Fruit fly (Drosophila melanogaster): ENCODE measurements around the gene Teh3.
A peak's percentile ranks its signal among the peaks of the same experiment; 100 is the strongest.

Teh3 gene

DNA sequence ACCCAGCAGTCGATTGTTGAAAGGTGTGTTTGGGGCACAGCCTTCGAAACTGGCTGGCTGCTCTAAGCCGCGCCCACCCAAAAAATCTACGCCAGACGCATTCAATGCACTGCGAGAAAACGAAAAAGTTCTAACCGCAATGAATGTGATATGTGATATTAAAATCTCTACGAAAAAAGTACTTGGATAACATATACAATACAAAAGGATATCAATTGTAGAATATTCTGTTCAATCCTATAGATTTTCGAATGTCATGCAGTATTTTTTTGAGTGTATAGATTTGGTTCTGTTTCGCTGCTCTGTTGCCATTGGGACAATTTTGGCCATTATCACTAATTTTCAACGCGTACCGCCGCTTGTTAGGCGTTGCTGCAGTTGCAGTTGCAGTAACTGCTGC lies 25.3 kb upstream of the Teh3 start (continued):
- TF ChIP-seq CG15696 (tag; optimal IDR thresholded peaks at IDR 0.05), result peak; percentile 20
- no peak for TF ChIP-seq gsb-n (tag; optimal IDR thresholded peaks at IDR 0.05)
- no peak for TF ChIP-seq TFAM (GFP tag; optimal IDR thresholded peaks at IDR 0.05)
- TF ChIP-seq sr (GFP tag; IDR thresholded peaks at IDR 0.05), result no peak
- TF ChIP-seq CG17361 (GFP tag; IDR thresholded peaks at IDR 0.05), result no peak
- no peak for TF ChIP-seq CG1603 (tag; optimal IDR thresholded peaks at IDR 0.05)
- TF ChIP-seq onecut (GFP tag; IDR thresholded peaks at IDR 0.05), result no peak
- TF ChIP-seq dmrt99B (tag; optimal IDR thresholded peaks at IDR 0.05), result peak; percentile 48
- TF ChIP-seq hb (GFP tag; IDR thresholded peaks at IDR 0.05; ENCODE audit: partially characterized antibody), result no peak
- TF ChIP-seq CG7786 (GFP tag; optimal IDR thresholded peaks at IDR 0.05), result no peak
- no peak for TF ChIP-seq pnt (GFP tag; optimal IDR thresholded peaks at IDR 0.05)
- TF ChIP-seq sima (GFP tag; optimal IDR thresholded peaks at IDR 0.05), result no peak
- no peak for TF ChIP-seq repo (GFP tag; optimal IDR thresholded peaks at IDR 0.05)
- TF ChIP-seq CG14050 (GFP tag; IDR thresholded peaks at IDR 0.05), result no peak
- no peak for TF ChIP-seq fd3F (GFP tag; optimal IDR thresholded peaks at IDR 0.05)
- TF ChIP-seq row (GFP tag; IDR thresholded peaks at IDR 0.05), result no peak
- no peak for TF ChIP-seq bigmax (GFP tag; optimal IDR thresholded peaks at IDR 0.05)
- TF ChIP-seq tin (GFP tag; optimal IDR thresholded peaks at IDR 0.05), result no peak
- TF ChIP-seq CG12391 (tag; optimal IDR thresholded peaks at IDR 0.05), result no peak
- TF ChIP-seq cato (GFP tag; optimal IDR thresholded peaks at IDR 0.05; ENCODE audit: borderline replicate concordance), result no peak
- TF ChIP-seq zen2 (GFP tag; IDR thresholded peaks at IDR 0.05; ENCODE audit: partially characterized antibody), result no peak
- no peak for TF ChIP-seq ssp (GFP tag; IDR thresholded peaks at IDR 0.05)
- TF ChIP-seq Blimp-1 (GFP tag; optimal IDR thresholded peaks at IDR 0.05), result peak; percentile 58
- peak; percentile 58 for TF ChIP-seq ara (GFP tag; IDR thresholded peaks at IDR 0.05)
- TF ChIP-seq CG11085 (GFP tag; IDR thresholded peaks at IDR 0.05), result no peak
- TF ChIP-seq pzg (GFP tag; optimal IDR thresholded peaks at IDR 0.05), result no peak
- TF ChIP-seq Sin3A (optimal IDR thresholded peaks at IDR 0.05), result no peak
- no peak for TF ChIP-seq psq (GFP tag; optimal IDR thresholded peaks at IDR 0.05)
- TF ChIP-seq sens (GFP tag), result peak; percentile 82
- no peak for TF ChIP-seq CG1529 (GFP tag; optimal IDR thresholded peaks at IDR 0.05)
- no peak for TF ChIP-seq pan (optimal IDR thresholded peaks at IDR 0.05)
- no peak for TF ChIP-seq pan (GFP tag; optimal IDR thresholded peaks at IDR 0.05 in 1 of 2, IDR thresholded peaks at IDR 0.05 in 1 of 2)
- TF ChIP-seq amos (GFP tag; IDR thresholded peaks at IDR 0.05; ENCODE audit: partially characterized antibody), result no peak
- 0 out of 3 replicates have a peak, but pooled peaks have one; percentile 36 for TF ChIP-seq croc (GFP tag; conservative IDR thresholded peaks at IDR 0.05)
- TF ChIP-seq Gug (GFP tag; IDR thresholded peaks at IDR 0.05), result no peak
- no peak for TF ChIP-seq NC2β (GFP tag; optimal IDR thresholded peaks at IDR 0.05)
- peak; percentile 35 for TF ChIP-seq tap (tag; optimal IDR thresholded peaks at IDR 0.05)
- TF ChIP-seq CG3281 (GFP tag; optimal IDR thresholded peaks at IDR 0.05), result no peak
- TF ChIP-seq gcm2 (GFP tag; optimal IDR thresholded peaks at IDR 0.05), result no peak
- TF ChIP-seq lab (GFP tag; optimal IDR thresholded peaks at IDR 0.05), result no peak
- TF ChIP-seq Hr51 (GFP tag; optimal IDR thresholded peaks at IDR 0.05), result no peak
- no peak for TF ChIP-seq fd102C (GFP tag; optimal IDR thresholded peaks at IDR 0.05)
- TF ChIP-seq CG4328 (GFP tag; optimal IDR thresholded peaks at IDR 0.05), result no peak
- no peak for TF ChIP-seq CG7987 (GFP tag; optimal IDR thresholded peaks at IDR 0.05)
- no peak for TF ChIP-seq ken (GFP tag; IDR thresholded peaks at IDR 0.05)
- no peak for TF ChIP-seq Optix (GFP tag; IDR thresholded peaks at IDR 0.05)
- TF ChIP-seq eyg (GFP tag; optimal IDR thresholded peaks at IDR 0.05), result no peak
- TF ChIP-seq CG4404 (GFP tag; IDR thresholded peaks at IDR 0.05), result 0 out of 2 replicates have a peak, but pooled peaks have one; percentile 18
- TF ChIP-seq Xrp1 (GFP tag; IDR thresholded peaks at IDR 0.05), result no peak; the same call in 1 of the 2 replicates
- TF ChIP-seq Jarid2 (GFP tag; optimal IDR thresholded peaks at IDR 0.05), result no peak
- no peak for TF ChIP-seq prd (optimal IDR thresholded peaks at IDR 0.05)
- TF ChIP-seq prd (GFP tag; IDR thresholded peaks at IDR 0.05), result peak; percentile 68; the same call in 2 of the 3 replicates

All from whole organism, embryonic.